Fruit fly (Drosophila melanogaster) whole organism, wandering third instar larva: ENCODE results near the gene CLIP-190.

Experiments used
- Abd-B ChIP-seq: fragments of >200 bp; optimal IDR thresholded peaks from 2 replicates; lab custom pipeline; 2017; ENCODE audit warnings: missing biosample characterization, missing genetic modification characterization
- CG32264 ChIP-seq: fragments of 200-800 bp; sonication (Bioruptor generic); optimal IDR thresholded peaks from 2 replicates; lab custom pipeline; 2016; ENCODE audit warnings: missing biosample characterization, missing genetic modification characterization
- CG9705 ChIP-seq: fragments of 200-800 bp; sonication (Bioruptor generic); optimal IDR thresholded peaks from 2 replicates; lab custom pipeline; 2018; ENCODE audit warnings: missing biosample characterization, mild to moderate bottlenecking, missing genetic modification characterization
- CrebA ChIP-seq: fragments of 200-800 bp; sonication (Bioruptor generic); optimal IDR thresholded peaks from 2 replicates; lab custom pipeline; 2016; ENCODE audit warnings: missing biosample characterization, mild to moderate bottlenecking, missing genetic modification characterization, borderline replicate concordance
- Dfd ChIP-seq: fragments of >200 bp; optimal IDR thresholded peaks from 2 replicates; lab custom pipeline; 2017; ENCODE audit warnings: missing biosample characterization, missing genetic modification characterization
- Dif ChIP-seq: fragments of 200-275, 200-300 bp; sonication (Bioruptor generic); optimal IDR thresholded peaks from 2 replicates; lab custom pipeline; 2018; ENCODE audit warnings: missing biosample characterization, missing genetic modification characterization; ENCODE audit not compliant: partially characterized antibody
- GATAd ChIP-seq: sonication (Bioruptor generic); optimal IDR thresholded peaks from 2 replicates; lab custom pipeline; 2016; ENCODE audit warnings: missing biosample characterization, missing genetic modification characterization
- HLH106 ChIP-seq: fragments of 200-800 bp; optimal IDR thresholded peaks from 3 replicates; lab custom pipeline; 2019; ENCODE audit warnings: missing biosample characterization, mild to moderate bottlenecking, missing genetic modification characterization, moderate library complexity
- Hnf4 ChIP-seq: fragments of 200-800 bp; sonication (Bioruptor generic); optimal IDR thresholded peaks from 2 replicates; lab custom pipeline; 2016; ENCODE audit warnings: missing biosample characterization, mild to moderate bottlenecking, missing genetic modification characterization
- Hr78 ChIP-seq: fragments of >200 bp; optimal IDR thresholded peaks from 2 replicates; lab custom pipeline; 2017; ENCODE audit warnings: missing biosample characterization, missing genetic modification characterization
- Hr83 ChIP-seq: fragments of 200-300 bp; sonication (Bioruptor generic); optimal IDR thresholded peaks from 2 replicates; lab custom pipeline; 2016; ENCODE audit warnings: missing biosample characterization, mild to moderate bottlenecking, missing genetic modification characterization, moderate library complexity; ENCODE audit not compliant: poor library complexity, severe bottlenecking
- Jra ChIP-seq: sonication (Bioruptor generic); optimal IDR thresholded peaks from 2 replicates; lab custom pipeline; 2016; ENCODE audit warnings: missing biosample characterization, missing genetic modification characterization
- Mio ChIP-seq: sonication (Bioruptor generic); optimal IDR thresholded peaks from 2 replicates; lab custom pipeline; 2016; ENCODE audit warnings: missing biosample characterization, missing genetic modification characterization
- Myc ChIP-seq: fragments of >200 bp; optimal IDR thresholded peaks from 2 replicates; lab custom pipeline; 2017
- N ChIP-seq: fragments of >200 bp; optimal IDR thresholded peaks from 2 replicates; lab custom pipeline; 2018; ENCODE audit warnings: missing biosample characterization, missing external identifiers, missing genetic modification characterization
- OdsH ChIP-seq: fragments of 200-800 bp; sonication (Bioruptor generic); optimal IDR thresholded peaks from 2 replicates; lab custom pipeline; 2016; ENCODE audit warnings: missing biosample characterization, mild to moderate bottlenecking, missing genetic modification characterization
- Rel ChIP-seq, 2 experiments: fragments of 200-800 bp; sonication (Bioruptor generic) in 1 of 2; optimal IDR thresholded peaks; 2 replicates in 1 of 2; 3 replicates in 1 of 2; lab custom pipeline; 2016 to 2019; ENCODE audit warnings: mild to moderate bottlenecking in 2 of 2, missing biosample characterization in 2 of 2, missing genetic modification characterization in 2 of 2, moderate library complexity in 1 of 2
- Sp1 ChIP-seq: fragments of 200-800 bp; sonication (Bioruptor generic); optimal IDR thresholded peaks from 3 replicates; lab custom pipeline; 2019; ENCODE audit warnings: missing biosample characterization, mild to moderate bottlenecking, missing genetic modification characterization, moderate library complexity
- Vsx2 ChIP-seq: fragments of 200-300, 225-300 bp; sonication (Bioruptor generic); optimal IDR thresholded peaks from 2 replicates; lab custom pipeline; 2018; ENCODE audit warnings: missing biosample characterization, missing genetic modification characterization; ENCODE audit not compliant: partially characterized antibody
- br ChIP-seq: fragments of 200-800 bp; sonication (Bioruptor generic); optimal IDR thresholded peaks from 2 replicates; lab custom pipeline; 2016; ENCODE audit warnings: missing biosample characterization, missing genetic modification characterization
- brk ChIP-seq: fragments of 200-800 bp; sonication (Bioruptor generic); optimal IDR thresholded peaks from 2 replicates; lab custom pipeline; 2016; ENCODE audit warnings: missing biosample characterization, mild to moderate bottlenecking, missing genetic modification characterization
- dl ChIP-seq, 2 experiments: fragments of 175-275, 200-275 bp in 1 of 2; fragments of 200-275 bp in 1 of 2; sonication (Bioruptor generic); optimal IDR thresholded peaks; lab custom pipeline; 2018; ENCODE audit warnings: mild to moderate bottlenecking in 2 of 2, missing biosample characterization in 2 of 2, missing genetic modification characterization in 2 of 2, moderate library complexity in 2 of 2; ENCODE audit not compliant: partially characterized antibody in 2 of 2, insufficient read depth in 1 of 2
- dmrt93B ChIP-seq: fragments of 200-800 bp; sonication (Bioruptor generic); optimal IDR thresholded peaks from 2 replicates; lab custom pipeline; 2018; ENCODE audit warnings: missing biosample characterization, mild to moderate bottlenecking, missing genetic modification characterization
- dsf ChIP-seq: sonication (Bioruptor generic); optimal IDR thresholded peaks from 2 replicates; lab custom pipeline; 2016; ENCODE audit warnings: missing biosample characterization, missing genetic modification characterization, borderline replicate concordance
- ey ChIP-seq: fragments of 200-800 bp; sonication (Bioruptor generic); optimal IDR thresholded peaks from 2 replicates; lab custom pipeline; 2016; ENCODE audit warnings: missing biosample characterization, missing genetic modification characterization
- foxo ChIP-seq, 2 experiments: fragments of 200-800 bp; sonication (Bioruptor generic); optimal IDR thresholded peaks; 2 replicates in 1 of 2; 3 replicates in 1 of 2; lab custom pipeline; 2016 to 2017; ENCODE audit warnings: missing biosample characterization in 2 of 2, missing genetic modification characterization in 2 of 2
- fru ChIP-seq: fragments of 200-800 bp; sonication (Bioruptor generic); optimal IDR thresholded peaks from 3 replicates; lab custom pipeline; 2016; ENCODE audit warnings: missing biosample characterization, mild to moderate bottlenecking, missing genetic modification characterization
- h ChIP-seq: fragments of 200-800 bp; sonication (Bioruptor generic); optimal IDR thresholded peaks from 3 replicates; lab custom pipeline; 2016; ENCODE audit warnings: missing biosample characterization, mild to moderate bottlenecking, missing genetic modification characterization
- jim ChIP-seq: fragments of 175-275, 200-325 bp; sonication (Bioruptor generic); optimal IDR thresholded peaks from 2 replicates; lab custom pipeline; 2016; ENCODE audit warnings: missing biosample characterization, mild to moderate bottlenecking, missing genetic modification characterization
- lola ChIP-seq: fragments of >200 bp; optimal IDR thresholded peaks from 2 replicates; lab custom pipeline; 2017; ENCODE audit warnings: missing biosample characterization, missing genetic modification characterization
- pan ChIP-seq: fragments of >200 bp; optimal IDR thresholded peaks from 2 replicates; lab custom pipeline; 2017
- psq ChIP-seq: fragments of 200-800 bp; sonication (Bioruptor generic); optimal IDR thresholded peaks from 3 replicates; lab custom pipeline; 2017; ENCODE audit warnings: missing biosample characterization, mild to moderate bottlenecking, missing genetic modification characterization, moderate library complexity
- rgr ChIP-seq: fragments of 200-800 bp; sonication (Bioruptor generic); optimal IDR thresholded peaks from 3 replicates; lab custom pipeline; 2016; ENCODE audit warnings: missing biosample characterization, mild to moderate bottlenecking, missing genetic modification characterization
- sage ChIP-seq: fragments of 200-800 bp; sonication (Bioruptor generic); optimal IDR thresholded peaks from 2 replicates; lab custom pipeline; 2016; ENCODE audit warnings: missing biosample characterization, mild to moderate bottlenecking, missing genetic modification characterization
- sv ChIP-seq: fragments of 200-800 bp; sonication (Bioruptor generic); optimal IDR thresholded peaks from 3 replicates; lab custom pipeline; 2016; ENCODE audit warnings: missing biosample characterization, missing genetic modification characterization
- tai ChIP-seq: sonication (Bioruptor generic); optimal IDR thresholded peaks from 2 replicates; lab custom pipeline; 2016; ENCODE audit warnings: missing biosample characterization, missing genetic modification characterization
- usp ChIP-seq: fragments of >200 bp; optimal IDR thresholded peaks from 2 replicates; lab custom pipeline; 2017; ENCODE audit warnings: missing biosample characterization, missing genetic modification characterization
- woc ChIP-seq: sonication (Bioruptor generic); optimal IDR thresholded peaks from 2 replicates; lab custom pipeline; 2016; ENCODE audit warnings: missing biosample characterization, mild to moderate bottlenecking, missing genetic modification characterization

Gene CLIP-190

dm6 chr2L:17380508-17380907 is 4.0 kb upstream of the CLIP-190 start:
- TF ChIP-seq Vsx2 = no peak
- peak; percentile 34 for TF ChIP-seq Myc (lab: Kevin White, UChicago)
- TF ChIP-seq jim (GFP tag; lab: Kevin White, UChicago) = no peak
- no peak for TF ChIP-seq ey (GFP tag; lab: Kevin White, UChicago)
- TF ChIP-seq N (GFP tag; lab: Kevin White, UChicago) = no peak
- no peak for TF ChIP-seq Hr83
- no peak for TF ChIP-seq Dif (GFP tag; lab: Kevin White, UChicago)

dm6 chr2L:17381075-17381474 is 3.4 kb upstream of the CLIP-190 start:
- TF ChIP-seq Dfd (GFP tag; lab: Kevin White, UChicago) (peak; percentile 43), psq (GFP tag; lab: Kevin White, UChicago) (no peak), dl (GFP tag; optimal IDR thresholded peaks at IDR 0.05; lab: Kevin White, UChicago; ENCODE audit: insufficient read depth in 1 of 2, partially characterized antibody in 2 of 2) (no peak)

dm6 chr2L:17381616-17382015 is 2.9 kb upstream of the CLIP-190 start:
- TF ChIP-seq Hr78 (GFP tag; lab: Kevin White, UChicago) (no peak), Sp1 (GFP tag; lab: Kevin White, UChicago) (no peak), CG32264 (GFP tag; lab: Kevin White, UChicago) (no peak), br (GFP tag; lab: Kevin White, UChicago) (no peak), rgr (no peak), Dfd (GFP tag; lab: Kevin White, UChicago) (no peak), OdsH (GFP tag; lab: Kevin White, UChicago) (no peak), N (GFP tag; lab: Kevin White, UChicago) (no peak), GATAd (GFP tag; lab: Kevin White, UChicago) (no peak), Hnf4 (no peak), fru (GFP tag; lab: Kevin White, UChicago) (no peak), woc (GFP tag; lab: Kevin White, UChicago) (no peak), sage (GFP tag; lab: Kevin White, UChicago) (no peak), Jra (no peak)

dm6 chr2L:17382318-17382717 is 2.2 kb upstream of the CLIP-190 start:
- no peak for TF ChIP-seq dl (GFP tag; optimal IDR thresholded peaks at IDR 0.05; lab: Kevin White, UChicago; ENCODE audit: insufficient read depth in 1 of 2, partially characterized antibody in 2 of 2)
- no peak for TF ChIP-seq CG32264 (GFP tag; lab: Kevin White, UChicago)
- no peak for TF ChIP-seq Dif (GFP tag; lab: Kevin White, UChicago)
- TF ChIP-seq dmrt93B (GFP tag; lab: Kevin White, UChicago) = no peak
- no peak for TF ChIP-seq Abd-B (GFP tag; lab: Kevin White, UChicago)
- no peak for TF ChIP-seq pan (lab: Kevin White, UChicago)
- TF ChIP-seq brk (GFP tag; lab: Kevin White, UChicago) = peak; percentile 25
- TF ChIP-seq foxo (GFP tag; optimal IDR thresholded peaks at IDR 0.05; lab: Kevin White, UChicago) = peak in 1 of 2 experiments; percentile 3
- no peak for TF ChIP-seq Dfd (GFP tag; lab: Kevin White, UChicago)
- no peak for TF ChIP-seq Hr83
- no peak for TF ChIP-seq jim (GFP tag; lab: Kevin White, UChicago)
- no peak for TF ChIP-seq woc (GFP tag; lab: Kevin White, UChicago)
- TF ChIP-seq fru (GFP tag; lab: Kevin White, UChicago) = peak; percentile 29
- TF ChIP-seq N (GFP tag; lab: Kevin White, UChicago) = no peak
- TF ChIP-seq ey (GFP tag; lab: Kevin White, UChicago) = peak; percentile 48
- no peak for TF ChIP-seq CG9705
- peak; percentile 16 for TF ChIP-seq Hnf4
- TF ChIP-seq Mio (GFP tag; lab: Kevin White, UChicago) = no peak
- no peak for TF ChIP-seq tai (GFP tag; lab: Kevin White, UChicago)
- TF ChIP-seq Vsx2 = no peak
- no peak for TF ChIP-seq GATAd (GFP tag; lab: Kevin White, UChicago)
- TF ChIP-seq lola = no peak
- TF ChIP-seq Hr78 (GFP tag; lab: Kevin White, UChicago) = no peak
- TF ChIP-seq Myc (lab: Kevin White, UChicago) = no peak
- peak; percentile 7 for TF ChIP-seq br (GFP tag; lab: Kevin White, UChicago)
- peak; percentile 17 for TF ChIP-seq psq (GFP tag; lab: Kevin White, UChicago)
- TF ChIP-seq Sp1 (GFP tag; lab: Kevin White, UChicago) = peak; percentile 48
- no peak for TF ChIP-seq CrebA
- TF ChIP-seq h (GFP tag; lab: Kevin White, UChicago) = peak; percentile 21
- no peak for TF ChIP-seq dsf (GFP tag; lab: Kevin White, UChicago)
- peak; percentile 28 for TF ChIP-seq sv (GFP tag; lab: Kevin White, UChicago)
- no peak for TF ChIP-seq Rel (GFP tag; optimal IDR thresholded peaks at IDR 0.05; lab: Kevin White, UChicago)
- no peak for TF ChIP-seq Rel (tag; optimal IDR thresholded peaks at IDR 0.05; lab: Kevin White, UChicago)
- TF ChIP-seq usp (GFP tag; lab: Kevin White, UChicago) = no peak
- TF ChIP-seq sage (GFP tag; lab: Kevin White, UChicago) = no peak
- TF ChIP-seq HLH106 (tag; lab: Kevin White, UChicago) = peak; percentile 51
- TF ChIP-seq OdsH (GFP tag; lab: Kevin White, UChicago) = peak; percentile 24
- TF ChIP-seq rgr = peak; percentile 25
- peak; percentile 2 for TF ChIP-seq Jra
